Worm (Caenorhabditis elegans) whole organism, dauer: Measurements from ENCODE around the gene usip-1.

Source experiments
- unc-62 ChIP-seq: sonication (generic microtip); optimal IDR thresholded peaks from 2 replicates; lab custom pipeline; 2017; ENCODE audit warnings: missing biosample characterization, missing genetic modification reagents, missing genetic modification characterization

Gene usip-1

DNA sequence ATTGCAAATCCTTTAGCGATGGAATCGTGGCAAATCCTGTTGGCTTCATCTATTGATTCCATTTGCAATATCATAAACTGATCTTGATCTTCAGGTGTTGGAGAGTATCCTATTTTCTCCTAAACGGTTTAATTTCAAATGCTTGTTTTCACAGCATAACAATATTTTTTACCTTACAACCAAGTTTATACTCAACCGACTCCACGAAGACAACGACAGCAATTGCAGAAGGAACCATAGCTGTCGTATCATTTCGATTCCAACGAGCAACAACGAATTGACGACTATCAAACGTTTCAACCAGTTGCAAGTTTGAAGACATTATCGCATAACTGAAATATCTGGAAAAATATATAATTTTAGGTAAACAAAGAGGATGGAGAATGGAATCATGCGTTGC lies at the start of gene usip-1:
TSS of gene usip-1 (minus strand) at position 341 of the 400 bp plus-strand sequence.
- TF ChIP-seq unc-62 (GFP tag; lab: Kevin White, UChicago): no peak

DNA sequence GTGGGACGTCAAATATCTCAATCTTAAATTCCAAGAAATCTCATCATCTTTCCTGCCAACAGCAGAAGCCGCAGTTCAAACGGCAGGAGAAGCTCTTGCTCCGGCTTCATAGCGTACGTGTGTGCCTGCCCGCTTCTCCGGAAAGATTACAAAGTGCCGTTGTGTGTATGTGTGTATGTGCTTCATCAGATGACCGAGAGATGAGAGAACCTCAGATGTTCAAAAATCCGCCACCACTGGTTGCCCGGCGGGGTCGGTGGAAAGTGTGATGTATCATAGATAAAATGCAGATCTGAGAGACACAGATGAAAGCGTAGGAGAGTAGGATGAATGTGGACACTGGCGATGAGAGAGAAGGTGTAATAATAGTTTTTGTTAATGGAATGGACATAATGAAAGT lies 49.4 kb upstream of the usip-1 start:
- TF ChIP-seq unc-62 (GFP tag; lab: Kevin White, UChicago): no peak

DNA sequence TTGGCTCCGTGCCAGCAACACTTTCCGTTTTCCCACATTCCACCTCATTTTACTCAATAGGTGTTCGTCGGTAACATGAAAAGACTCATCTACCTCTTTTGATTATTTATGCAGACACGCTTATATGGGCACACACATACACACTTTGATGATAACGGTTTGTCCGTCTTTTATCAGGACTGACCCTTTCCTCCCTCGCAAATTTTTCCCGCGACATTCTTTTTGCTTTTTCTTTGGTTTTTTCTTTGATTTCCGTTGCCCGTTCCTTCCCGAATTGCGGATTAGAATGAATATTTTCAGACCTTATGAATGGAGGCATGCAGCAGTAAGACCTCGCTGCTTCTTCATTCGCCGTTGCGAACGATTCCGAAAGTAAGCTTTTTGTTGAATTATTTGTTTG lies 29.0 kb upstream of the usip-1 start, which contains the start of gene vab-8:
TSS of gene vab-8 (plus strand) at position 301 of the 400 bp plus-strand sequence.
- no peak for TF ChIP-seq unc-62 (GFP tag; lab: Kevin White, UChicago)

DNA sequence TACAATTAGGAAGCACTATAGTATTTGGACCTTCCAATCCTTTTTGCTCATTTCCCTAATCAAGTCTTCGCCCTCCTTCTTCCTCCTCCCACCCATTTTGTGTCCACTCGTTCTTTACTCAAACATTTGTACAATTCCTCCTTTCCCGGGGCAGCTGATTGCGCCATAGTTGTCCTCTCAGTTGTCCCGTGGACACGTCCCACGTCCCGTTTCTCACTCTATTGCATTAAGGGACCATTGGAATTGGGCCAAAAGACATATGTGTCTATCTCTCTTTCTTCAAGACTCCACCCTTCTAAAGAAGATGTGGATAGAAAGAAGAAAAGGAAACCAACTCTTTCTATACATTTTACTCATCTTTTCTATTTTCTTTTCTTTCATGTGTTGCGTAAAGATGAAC lies 27.1 kb upstream of the usip-1 start:
- TF ChIP-seq unc-62 (GFP tag; lab: Kevin White, UChicago): no peak

DNA sequence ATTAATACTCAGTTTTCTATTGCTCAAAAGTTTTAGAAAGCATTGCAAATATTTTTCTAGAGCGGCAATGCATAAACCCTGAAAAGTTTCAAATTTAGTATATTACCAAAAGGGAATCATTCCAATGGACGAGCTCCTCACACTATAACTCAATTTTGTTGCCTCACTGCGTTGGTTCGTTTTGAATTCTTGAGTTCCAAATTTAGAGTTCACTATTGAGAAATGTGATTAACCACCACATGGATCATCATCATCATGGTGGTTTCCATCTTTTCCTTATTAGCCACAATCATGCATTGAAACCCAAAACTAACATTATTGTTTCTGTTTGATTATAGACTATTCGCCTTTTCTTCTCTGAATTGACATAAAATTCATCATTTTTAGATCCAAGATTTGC lies 26.0 kb upstream of the usip-1 start:
- TF ChIP-seq unc-62 (GFP tag; lab: Kevin White, UChicago): no peak

DNA sequence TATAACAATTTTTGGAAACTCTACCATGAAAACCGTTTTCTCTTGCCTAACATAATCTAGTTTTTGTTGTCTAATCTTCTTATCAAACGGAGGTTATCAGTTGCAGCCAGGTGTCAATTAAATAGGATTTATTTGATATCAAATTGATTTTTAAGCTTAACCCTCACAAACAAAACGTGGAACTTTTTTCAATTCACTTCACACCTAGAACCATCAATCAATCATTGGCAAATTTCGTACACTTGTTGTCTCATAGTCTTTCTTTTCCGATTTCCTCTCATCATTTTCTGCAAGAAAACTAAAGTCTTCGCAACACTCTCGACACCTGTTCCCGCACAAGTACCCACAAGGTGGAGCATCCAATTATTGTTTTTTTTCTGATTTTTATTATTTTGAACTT lies 24.7 kb upstream of the usip-1 start:
- no peak for TF ChIP-seq unc-62 (GFP tag; lab: Kevin White, UChicago)

DNA sequence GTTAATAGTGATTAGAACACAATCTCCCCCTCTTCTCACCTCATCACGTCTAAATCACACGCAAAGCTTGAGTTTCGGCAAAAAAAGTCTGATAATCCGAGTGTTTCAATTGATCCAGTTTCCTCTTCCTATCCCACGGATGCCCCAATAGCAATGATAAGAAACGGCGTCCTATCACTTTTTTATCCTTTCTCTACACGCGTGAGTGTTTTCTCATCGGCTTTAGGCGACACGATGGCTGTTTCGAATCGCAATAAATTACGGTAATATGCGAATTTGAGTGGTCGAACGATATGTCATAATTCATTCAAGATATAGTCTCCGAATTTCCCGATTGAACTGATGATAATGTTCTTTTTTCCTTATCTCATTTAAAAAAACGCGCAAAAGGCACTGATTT lies 15.5 kb upstream of the usip-1 start:
- no peak for TF ChIP-seq unc-62 (GFP tag; lab: Kevin White, UChicago)

DNA sequence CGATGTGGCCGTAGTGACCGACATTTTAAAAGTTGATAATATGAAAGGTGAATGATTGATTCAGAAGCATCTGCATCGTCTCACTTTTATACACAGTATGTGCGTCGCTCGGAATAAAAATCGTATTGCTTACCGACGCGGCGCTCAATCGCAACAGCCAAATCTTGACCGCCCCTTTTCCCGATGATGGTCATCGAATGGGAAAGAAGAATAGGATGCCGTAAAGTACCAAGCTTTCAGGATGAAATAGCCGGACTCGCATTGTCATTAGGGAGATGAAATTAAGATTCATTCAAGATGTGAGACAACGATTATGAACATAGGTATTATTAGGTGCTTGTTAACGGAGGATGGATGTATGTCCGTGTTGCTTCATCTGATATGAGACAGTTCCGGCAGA lies 14.6 kb upstream of the usip-1 start, which contains the start of gene lon-3:
TSS of gene lon-3 (minus strand) at position 101 of the 400 bp plus-strand sequence.
- no peak for TF ChIP-seq unc-62 (GFP tag; lab: Kevin White, UChicago)

DNA sequence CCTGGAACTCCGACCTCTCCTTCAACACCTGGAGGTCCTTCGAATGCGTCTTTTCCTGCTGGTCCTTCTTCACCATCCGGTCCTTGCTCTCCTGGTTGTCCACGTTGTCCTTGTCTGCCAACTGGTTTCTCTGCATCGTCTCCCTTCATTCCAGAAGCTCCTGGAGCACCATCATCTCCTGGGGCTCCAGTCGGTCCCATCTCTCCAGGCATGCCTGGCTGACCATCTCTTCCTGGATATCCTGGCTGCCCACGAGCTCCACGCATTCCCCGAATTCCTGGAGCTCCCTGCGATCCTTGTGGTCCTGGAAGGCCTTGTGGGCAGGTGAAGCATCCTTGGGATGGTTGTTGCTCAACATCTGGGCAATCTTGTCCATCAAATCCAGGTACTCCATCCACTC lies 13.8 kb upstream of the usip-1 start:
- TF ChIP-seq unc-62 (GFP tag; lab: Kevin White, UChicago): no peak

DNA sequence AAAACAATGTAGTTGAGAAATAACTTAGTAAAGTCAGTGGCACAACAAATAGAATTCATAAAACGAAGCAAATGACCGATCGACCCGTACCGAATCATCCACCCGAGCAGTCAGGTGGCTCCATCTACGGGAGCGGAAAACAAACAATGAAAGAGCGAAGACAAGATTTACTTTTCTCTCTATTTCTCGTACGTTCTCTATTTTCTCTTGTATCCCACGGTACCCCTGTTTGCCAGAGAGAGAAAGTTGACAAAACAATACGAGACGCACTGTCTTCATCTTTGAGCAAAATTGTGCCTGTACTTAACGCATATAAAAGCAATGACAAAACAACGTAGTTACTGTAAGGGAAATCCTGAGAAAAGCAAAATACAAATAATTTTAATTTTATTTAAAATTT lies 12.7 kb upstream of the usip-1 start:
- no peak for TF ChIP-seq unc-62 (GFP tag; lab: Kevin White, UChicago)

DNA sequence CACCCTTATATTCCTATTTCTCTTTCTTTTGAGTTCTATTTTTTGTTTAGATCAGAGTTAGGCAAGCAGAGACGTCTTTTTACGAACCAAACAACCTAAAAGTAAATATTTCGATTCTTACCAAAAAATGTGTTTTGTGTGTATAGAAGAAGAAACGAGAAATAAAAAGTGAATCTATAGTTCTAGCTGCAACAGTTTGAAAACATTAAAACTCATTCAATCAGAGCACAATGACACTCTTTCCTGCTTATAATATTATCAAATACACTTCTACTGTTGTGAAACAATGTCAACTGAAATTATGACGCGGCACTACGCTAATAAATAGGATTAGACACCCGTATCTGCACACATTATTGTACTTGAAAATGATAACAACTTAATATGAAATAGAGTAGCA lies 11.9 kb upstream of the usip-1 start, which contains the start of gene ZK836.3:
TSS of gene ZK836.3 (minus strand) at position 101 of the 400 bp plus-strand sequence.
- TF ChIP-seq unc-62 (GFP tag; lab: Kevin White, UChicago): no peak

DNA sequence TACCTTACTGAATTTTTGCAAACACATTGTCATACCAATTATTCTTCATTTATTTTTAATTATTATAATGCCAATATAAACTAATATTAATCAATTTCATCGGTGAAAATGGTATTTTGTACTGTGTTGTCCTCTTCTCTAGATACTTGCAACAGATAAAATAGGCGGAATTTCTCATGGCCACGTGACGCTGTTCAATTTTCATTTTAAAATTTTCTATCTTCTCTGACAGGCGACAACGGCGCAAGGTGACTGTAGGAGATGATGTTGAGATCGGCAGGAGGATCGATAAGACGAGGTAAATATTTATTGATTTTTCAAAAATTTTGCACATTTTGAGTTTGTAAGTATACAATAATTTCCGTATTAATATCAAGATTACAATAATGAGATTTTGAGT lies 10.3 kb upstream of the usip-1 start, which contains the start of gene ogdh-2:
TSS of gene ogdh-2 (plus strand) at position 233 of the 400 bp plus-strand sequence.
- no peak for TF ChIP-seq unc-62 (GFP tag; lab: Kevin White, UChicago)

DNA sequence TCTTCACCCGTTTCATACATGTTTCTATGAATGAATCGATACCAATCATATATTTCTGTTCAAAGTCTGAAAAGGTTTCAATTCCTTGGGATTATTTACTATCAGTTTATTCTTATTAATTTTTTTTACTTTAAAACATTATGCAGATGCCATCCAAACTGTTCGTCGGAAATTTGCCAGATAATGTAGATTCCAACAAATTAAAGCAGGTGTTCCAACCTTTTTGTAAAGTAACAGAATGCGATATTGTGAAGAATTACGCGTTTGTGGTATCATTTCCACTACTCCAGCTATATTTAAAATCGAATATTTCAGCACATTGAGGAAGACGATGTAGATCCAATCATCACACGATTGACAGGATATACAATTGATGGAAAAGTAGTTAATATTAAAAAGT lies 8.1 kb upstream of the usip-1 start, which contains the start of gene rnp-1:
TSS of gene rnp-1 (plus strand) at position 145 of the 400 bp plus-strand sequence.
- no peak for TF ChIP-seq unc-62 (GFP tag; lab: Kevin White, UChicago)

DNA sequence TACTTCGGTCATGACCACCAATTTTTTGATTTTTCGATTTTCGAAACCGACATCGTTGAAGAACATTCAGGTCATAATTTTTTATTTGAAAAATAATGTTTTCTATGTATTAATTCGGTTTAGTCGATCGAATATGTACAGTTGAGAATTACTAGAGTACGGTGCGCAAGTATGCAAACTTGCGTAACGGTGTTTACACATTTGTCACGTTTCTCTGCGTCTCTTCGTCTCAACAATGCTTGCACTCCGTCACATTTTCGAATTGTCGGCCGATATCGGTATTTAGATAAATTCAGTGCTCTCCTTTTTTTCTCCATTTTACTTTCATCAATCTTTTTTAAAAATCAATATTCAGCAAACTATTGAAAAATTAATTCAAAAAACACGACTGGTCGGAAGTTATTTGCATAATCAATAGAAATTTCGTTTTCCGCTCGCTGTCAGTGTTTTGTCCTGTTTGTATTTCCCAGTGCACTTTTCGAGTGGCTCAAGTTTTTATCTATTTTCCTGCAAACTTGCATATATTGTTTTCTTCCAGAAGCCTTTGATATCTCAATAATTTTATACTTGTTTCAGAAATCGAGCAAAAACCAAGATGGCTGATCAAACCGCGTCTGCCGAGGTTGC lies 7.1 kb upstream of the usip-1 start, which contains the start of gene dpy-30:
TSS of gene dpy-30 (plus strand) at position 577 of the 627 bp plus-strand sequence.
- TF ChIP-seq unc-62 (GFP tag; lab: Kevin White, UChicago): no peak

DNA sequence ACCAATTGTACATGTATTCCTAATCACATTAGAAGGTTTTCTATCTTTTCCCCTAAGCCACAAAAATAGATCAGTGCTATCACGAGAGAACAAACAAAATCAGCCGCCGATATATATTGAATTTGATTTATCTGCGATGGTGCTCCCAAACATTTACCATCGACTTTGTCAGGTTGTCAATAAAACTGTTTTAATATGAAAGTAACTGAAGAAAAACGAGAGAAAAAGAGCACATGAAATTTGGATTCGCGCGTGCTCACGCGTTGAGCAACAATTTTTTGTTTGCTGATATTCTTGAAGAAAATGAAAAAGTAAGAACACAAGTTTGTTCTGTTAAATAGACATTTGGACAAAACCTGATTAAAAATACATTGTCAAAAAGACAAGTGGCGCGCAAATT lies 4.8 kb upstream of the usip-1 start:
- no peak for TF ChIP-seq unc-62 (GFP tag; lab: Kevin White, UChicago)

DNA sequence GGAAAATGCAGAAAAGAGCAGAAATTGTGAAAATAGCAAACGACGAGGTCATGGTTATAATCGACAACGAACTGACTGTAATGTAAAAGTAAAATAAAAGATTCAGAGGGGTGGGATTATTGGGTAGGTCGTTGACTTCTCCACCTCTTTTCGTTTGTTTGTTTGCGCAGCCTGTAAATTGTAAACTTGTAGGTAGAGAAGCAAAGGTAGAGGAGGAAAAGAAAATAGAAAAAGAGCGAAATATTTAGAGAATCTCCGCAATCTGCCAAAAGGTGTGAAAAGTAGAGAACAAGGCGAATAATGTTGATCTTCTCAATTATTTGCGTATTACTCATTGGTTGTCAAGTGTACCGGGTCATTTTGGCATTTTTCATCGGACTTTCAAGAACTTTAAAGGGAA lies 3.4 kb upstream of the usip-1 start, which contains the start of gene ZK863.8:
TSS of gene ZK863.8 (minus strand) at position 173 of the 400 bp plus-strand sequence.
- TF ChIP-seq unc-62 (GFP tag; lab: Kevin White, UChicago): no peak
